Worm (Caenorhabditis elegans) whole organism, L4 larva: ENCODE measurements around the gene Y45F3A.4.
A peak's percentile ranks its signal among the peaks of the same experiment; 100 is the strongest.

ENCODE experiments used
- F37D6.2 ChIP-seq: sonication (generic microtip); optimal IDR thresholded peaks from 2 replicates; lab custom pipeline; 2016; ENCODE audit warnings: mild to moderate bottlenecking, missing genetic modification characterization, missing compliant biosample characterization
- F49E8.2 ChIP-seq: sonication (generic microtip); optimal IDR thresholded peaks from 2 replicates; lab custom pipeline; 2016; ENCODE audit warnings: missing compliant biosample characterization, mild to moderate bottlenecking, missing genetic modification characterization, borderline replicate concordance
- R02D3.7 ChIP-seq: fragments of 150-350 bp; sonication (generic microtip); optimal IDR thresholded peaks from 3 replicates; lab custom pipeline; 2014; ENCODE audit warnings: missing biosample characterization, missing genetic modification characterization
- Y105C5A.15 ChIP-seq: fragments of 200-800 bp; sonication (Bioruptor generic); IDR thresholded peaks from 2 replicates; pipeline ENCODE4 v1.3.6; 2022; ENCODE audit warnings: missing genetic modification characterization, missing compliant biosample characterization
- Y75B8A.6 ChIP-seq: fragments of 200-800 bp; sonication (Bioruptor generic); IDR thresholded peaks from 2 replicates; pipeline ENCODE4 v1.3.6; 2022; ENCODE audit warnings: missing genetic modification reagents, missing genetic modification characterization, missing compliant biosample characterization
- ZK337.2 ChIP-seq: fragments of 200-800 bp; sonication (Bioruptor generic); IDR thresholded peaks from 2 replicates; pipeline ENCODE4 v1.3.6; 2022; ENCODE audit warnings: missing genetic modification reagents, missing genetic modification characterization, missing compliant biosample characterization
- aha-1 ChIP-seq: fragments of 150-350 bp; peaks from one replicate; lab custom pipeline; 2014; ENCODE audit warnings: missing biosample characterization, missing genetic modification characterization
- aly-2 ChIP-seq: sonication (generic microtip); optimal IDR thresholded peaks from 2 replicates; lab custom pipeline; 2018; ENCODE audit warnings: missing biosample characterization, missing genetic modification characterization
- ama-1 ChIP-seq: fragments of 150-350 bp; optimal IDR thresholded peaks from 2 replicates; lab custom pipeline; 2014; ENCODE audit warnings: inconsistent platforms, mixed read lengths
- arid-1 ChIP-seq: fragments of 200-800 bp; sonication (Bioruptor generic); conservative IDR thresholded peaks from 2 replicates; pipeline ENCODE4 v1.3.6; 2022; ENCODE audit warnings: missing genetic modification reagents, missing genetic modification characterization, missing compliant biosample characterization
- ceh-32 ChIP-seq: sonication (generic microtip); optimal IDR thresholded peaks from 2 replicates; lab custom pipeline; 2016; ENCODE audit warnings: mild to moderate bottlenecking, missing genetic modification characterization, missing compliant biosample characterization; ENCODE audit not compliant: poor library complexity
- ceh-62 ChIP-seq: sonication (generic microtip); optimal IDR thresholded peaks from 2 replicates; lab custom pipeline; 2017; ENCODE audit warnings: missing biosample characterization, missing genetic modification characterization
- ceh-82 ChIP-seq: sonication (generic microtip); optimal IDR thresholded peaks from 2 replicates; lab custom pipeline; 2017; ENCODE audit warnings: missing biosample characterization, missing genetic modification characterization
- ctbp-1 ChIP-seq: fragments of 200-800 bp; sonication (Bioruptor generic); IDR thresholded peaks from 2 replicates; pipeline ENCODE4 v1.3.6; 2022; ENCODE audit warnings: missing genetic modification reagents, missing genetic modification characterization, missing compliant biosample characterization
- daf-12 ChIP-seq: fragments of 150-350 bp; optimal IDR thresholded peaks from 2 replicates; lab custom pipeline; 2014; ENCODE audit warnings: missing biosample characterization, missing genetic modification reagents, missing genetic modification characterization
- daf-16 ChIP-seq, 3 experiments: sonication (generic microtip); optimal IDR thresholded peaks; 2 replicates each; lab custom pipeline; 2016 to 2017; ENCODE audit warnings: missing genetic modification characterization in 3 of 3, missing genetic modification reagents in 3 of 3, mild to moderate bottlenecking in 2 of 3, missing compliant biosample characterization in 2 of 3, missing biosample characterization in 1 of 3, moderate library complexity in 1 of 3
- daf-19 ChIP-seq: fragments of 200-800 bp; sonication (Bioruptor generic); conservative IDR thresholded peaks from 2 replicates; pipeline ENCODE4 v1.3.6; 2022; ENCODE audit warnings: missing genetic modification characterization, missing compliant biosample characterization
- daf-8 ChIP-seq: fragments of 200-800 bp; sonication (Bioruptor generic); IDR thresholded peaks from 2 replicates; pipeline ENCODE4 v1.3.6; 2022; ENCODE audit warnings: missing genetic modification characterization, missing compliant biosample characterization
- dmd-6 ChIP-seq: fragments of 200-800 bp; sonication (Bioruptor generic); IDR thresholded peaks from 2 replicates; pipeline ENCODE4 v1.3.6; 2022; ENCODE audit warnings: missing genetic modification reagents, missing genetic modification characterization, missing compliant biosample characterization
- dmd-8 ChIP-seq: fragments of 200-800 bp; sonication (Bioruptor generic); IDR thresholded peaks from 2 replicates; pipeline ENCODE4 v1.3.6; 2022; ENCODE audit warnings: missing genetic modification characterization, missing compliant biosample characterization
- duxl-1 ChIP-seq: sonication (generic microtip); optimal IDR thresholded peaks from 2 replicates; lab custom pipeline; 2016; ENCODE audit warnings: mild to moderate bottlenecking, missing genetic modification characterization, moderate library complexity, missing compliant biosample characterization; ENCODE audit not compliant: poor library complexity
- egl-27 ChIP-seq: sonication (generic microtip); optimal IDR thresholded peaks from 3 replicates; lab custom pipeline; 2017; ENCODE audit warnings: missing biosample characterization, missing genetic modification reagents, missing genetic modification characterization
- fos-1 ChIP-seq: fragments of 150-350 bp; optimal IDR thresholded peaks from 2 replicates; lab custom pipeline; 2014; ENCODE audit warnings: missing biosample characterization, missing genetic modification characterization
- gei-8 ChIP-seq: fragments of 200-800 bp; sonication (Bioruptor generic); optimal IDR thresholded peaks from 2 replicates; lab custom pipeline; 2018; ENCODE audit warnings: mild to moderate bottlenecking, missing genetic modification characterization, missing compliant biosample characterization
- lim-7 ChIP-seq: fragments of 200-800 bp; sonication (Bioruptor generic); IDR thresholded peaks from 2 replicates; pipeline ENCODE4 v1.3.6; 2022; ENCODE audit warnings: missing genetic modification characterization, missing compliant biosample characterization
- lin-13 ChIP-seq: fragments of 150-350 bp; optimal IDR thresholded peaks from 2 replicates; lab custom pipeline; 2014; ENCODE audit warnings: missing biosample characterization, missing genetic modification reagents, missing genetic modification characterization
- lin-15B ChIP-seq: fragments of 150-350 bp; sonication (generic microtip); optimal IDR thresholded peaks from 3 replicates; lab custom pipeline; 2014; ENCODE audit warnings: missing biosample characterization, missing genetic modification characterization
- lin-29 ChIP-seq: fragments of 200-800 bp; sonication (Bioruptor generic); IDR thresholded peaks from 2 replicates; pipeline ENCODE4 v1.3.6; 2022; ENCODE audit warnings: missing genetic modification reagents, missing genetic modification characterization, missing compliant biosample characterization
- lin-38 ChIP-seq: fragments of 200-800 bp; sonication (Bioruptor generic); IDR thresholded peaks from 2 replicates; pipeline ENCODE4 v1.3.6; 2022; ENCODE audit warnings: missing genetic modification reagents, missing genetic modification characterization, missing compliant biosample characterization
- lin-39 ChIP-seq: fragments of 150-350 bp; optimal IDR thresholded peaks from 2 replicates; lab custom pipeline; 2014; ENCODE audit warnings: missing biosample characterization, missing genetic modification reagents, missing genetic modification characterization
- lsy-2 ChIP-seq, 2 experiments: fragments of 150-350 bp in 1 of 2; sonication (generic microtip) in 1 of 2; optimal IDR thresholded peaks; 2 replicates each; lab custom pipeline; 2014 to 2017; ENCODE audit warnings: missing biosample characterization in 2 of 2, missing genetic modification characterization in 2 of 2
- madf-9 ChIP-seq: fragments of 200-800 bp; sonication (Bioruptor generic); conservative IDR thresholded peaks from 2 replicates; pipeline ENCODE4 v1.3.6; 2022; ENCODE audit warnings: missing genetic modification reagents, missing genetic modification characterization, missing compliant biosample characterization
- mdl-1 ChIP-seq, 2 experiments: fragments of 150-350 bp in 1 of 2; sonication (generic microtip) in 1 of 2; optimal IDR thresholded peaks; 2 replicates each; lab custom pipeline; 2014 to 2017; ENCODE audit warnings: missing biosample characterization in 2 of 2, missing genetic modification characterization in 2 of 2
- mep-1 ChIP-seq: fragments of 150-350 bp; sonication (generic microtip); optimal IDR thresholded peaks from 3 replicates; lab custom pipeline; 2014; ENCODE audit warnings: missing biosample characterization, missing genetic modification characterization
- mes-2 ChIP-seq: sonication (generic microtip); optimal IDR thresholded peaks from 2 replicates; lab custom pipeline; 2016; ENCODE audit warnings: missing genotype, mild to moderate bottlenecking, missing genetic modification characterization, missing compliant biosample characterization; ENCODE audit not compliant: poor library complexity, severe bottlenecking
- mxl-3 ChIP-seq: fragments of 200-800 bp; sonication (Bioruptor generic); optimal IDR thresholded peaks from 2 replicates; lab custom pipeline; 2018; ENCODE audit warnings: mild to moderate bottlenecking, missing genetic modification characterization, missing compliant biosample characterization
- nhr-11 ChIP-seq: fragments of 150-350 bp; optimal IDR thresholded peaks from 2 replicates; lab custom pipeline; 2014; ENCODE audit warnings: missing biosample characterization, missing genetic modification characterization
- nhr-111 ChIP-seq: fragments of 200-800 bp; sonication (Bioruptor generic); optimal IDR thresholded peaks from 2 replicates; lab custom pipeline; 2018; ENCODE audit warnings: mild to moderate bottlenecking, missing genetic modification characterization, missing compliant biosample characterization
- nhr-41 ChIP-seq: fragments of 200-800 bp; sonication (Bioruptor generic); IDR thresholded peaks from 2 replicates; pipeline ENCODE4 v1.3.6; 2022; ENCODE audit warnings: missing genetic modification reagents, missing genetic modification characterization, missing compliant biosample characterization
- nhr-77 ChIP-seq: fragments of 150-350 bp; optimal IDR thresholded peaks from 2 replicates; lab custom pipeline; 2014; ENCODE audit warnings: missing biosample characterization, missing genetic modification characterization
- php-3 ChIP-seq: fragments of 200-800 bp; sonication (Bioruptor generic); IDR thresholded peaks from 2 replicates; pipeline ENCODE4 v1.3.6; 2022; ENCODE audit warnings: missing genetic modification reagents, missing genetic modification characterization, missing compliant biosample characterization
- pqm-1 ChIP-seq: sonication (generic microtip); optimal IDR thresholded peaks from 2 replicates; lab custom pipeline; 2017; ENCODE audit warnings: missing biosample characterization, missing genetic modification characterization
- saeg-2 ChIP-seq: fragments of 200-800 bp; sonication (Bioruptor generic); IDR thresholded peaks from 2 replicates; pipeline ENCODE4 v1.3.6; 2022; ENCODE audit warnings: missing genetic modification reagents, missing genetic modification characterization, missing compliant biosample characterization
- set-16 ChIP-seq: fragments of 200-800 bp; sonication (Bioruptor generic); IDR thresholded peaks from 2 replicates; pipeline ENCODE4 v1.3.6; 2022; ENCODE audit warnings: missing genetic modification reagents, missing genetic modification characterization, missing compliant biosample characterization
- skn-1 ChIP-seq: fragments of 150-350 bp; optimal IDR thresholded peaks from 2 replicates; lab custom pipeline; 2014; ENCODE audit warnings: missing biosample characterization, missing genetic modification characterization
- tag-97 ChIP-seq: fragments of 200-800 bp; sonication (Bioruptor generic); IDR thresholded peaks from 2 replicates; pipeline ENCODE4 v1.3.6; 2022; ENCODE audit warnings: missing genetic modification characterization, missing compliant biosample characterization
- zfp-2 ChIP-seq: sonication (generic microtip); optimal IDR thresholded peaks from 2 replicates; lab custom pipeline; 2016; ENCODE audit warnings: mild to moderate bottlenecking, missing genetic modification characterization, missing compliant biosample characterization
- zfp-3 ChIP-seq: fragments of 200-800 bp; sonication (Bioruptor generic); conservative IDR thresholded peaks from 2 replicates; pipeline ENCODE4 v1.3.6; 2022; ENCODE audit warnings: missing genetic modification reagents, missing genetic modification characterization, missing compliant biosample characterization
- ztf-11 ChIP-seq: fragments of 150-350 bp; optimal IDR thresholded peaks from 2 replicates; lab custom pipeline; 2014; ENCODE audit warnings: missing biosample characterization, missing genetic modification characterization
- ztf-7 ChIP-seq: fragments of 150-350 bp; optimal IDR thresholded peaks from 2 replicates; lab custom pipeline; 2014; ENCODE audit warnings: missing biosample characterization, missing genetic modification characterization

The Y45F3A.4 gene

ce11 chrIII:10534191-10534590 lies 41.0 kb downstream of the Y45F3A.4 start (continued):
- TF ChIP-seq aha-1 (tag; lab: Kevin White, UChicago): peak; percentile 45
- no peak for TF ChIP-seq lin-39 (tag; lab: Kevin White, UChicago)
- TF ChIP-seq madf-9 (GFP tag; lab: Robert Waterston, UW): peak; percentile 52; the same call in 1 of the 2 replicates
- TF ChIP-seq php-3 (GFP tag; lab: Robert Waterston, UW): peak; percentile 82
- no peak for TF ChIP-seq nhr-111 (GFP tag; lab: Kevin White, UChicago)
- peak; percentile 62; the same call in 1 of the 2 replicates for TF ChIP-seq ctbp-1 (GFP tag; lab: Robert Waterston, UW)
- TF ChIP-seq pqm-1: peak; percentile 35
- no peak for TF ChIP-seq tag-97 (GFP tag; lab: Robert Waterston, UW)
- TF ChIP-seq ceh-62 (tag; lab: Kevin White, UChicago): no peak
- TF ChIP-seq duxl-1 (tag; lab: Kevin White, UChicago): no peak
- TF ChIP-seq lin-13 (GFP tag; lab: Kevin White, UChicago): peak; percentile 34
- no peak for TF ChIP-seq F37D6.2 (tag; lab: Kevin White, UChicago)
- TF ChIP-seq F49E8.2 (tag; lab: Kevin White, UChicago): no peak
- no peak for TF ChIP-seq daf-12 (tag; lab: Kevin White, UChicago)
- peak; percentile 28 for TF ChIP-seq nhr-77 (tag; lab: Kevin White, UChicago)
- TF ChIP-seq dmd-6 (GFP tag; lab: Robert Waterston, UW): peak; percentile 95
- TF ChIP-seq mep-1 (tag; lab: Kevin White, UChicago): peak; percentile 30
- TF ChIP-seq mes-2 (tag; lab: Kevin White, UChicago): peak; percentile 43
- peak; percentile 64; the same call in 1 of the 2 replicates for TF ChIP-seq arid-1 (GFP tag; lab: Robert Waterston, UW)
- no peak for TF ChIP-seq fos-1

ce11 chrIII:10533310-10533709 lies 41.9 kb downstream of the Y45F3A.4 start:
- no peak for TF ChIP-seq lin-29 (GFP tag; lab: Robert Waterston, UW)
- TF ChIP-seq lim-7 (GFP tag; lab: Robert Waterston, UW): no peak
- TF ChIP-seq gei-8 (GFP tag; lab: Kevin White, UChicago): no peak
- TF ChIP-seq ceh-82 (tag; lab: Kevin White, UChicago): no peak
- TF ChIP-seq lsy-2 (tag; optimal IDR thresholded peaks at IDR 0.05; lab: Kevin White, UChicago): peak in 1 of 2 experiments; percentile 38
- no peak for TF ChIP-seq zfp-2 (tag; lab: Kevin White, UChicago)
- no peak for TF ChIP-seq dmd-8
- no peak for TF ChIP-seq ama-1
- TF ChIP-seq Y75B8A.6: no peak
- no peak for TF ChIP-seq ZK337.2 (GFP tag; lab: Robert Waterston, UW)
- peak; percentile 48 for TF ChIP-seq php-3 (GFP tag; lab: Robert Waterston, UW)
- TF ChIP-seq skn-1: no peak
- TF ChIP-seq R02D3.7 (tag; lab: Kevin White, UChicago): no peak
- no peak for TF ChIP-seq nhr-11 (tag; lab: Kevin White, UChicago)
- no peak for TF ChIP-seq Y105C5A.15
- peak in 1 of 2 experiments; percentile 35 for TF ChIP-seq daf-16 (GFP tag; optimal IDR thresholded peaks at IDR 0.05; lab: Kevin White, UChicago)
- TF ChIP-seq daf-16 (tag; optimal IDR thresholded peaks at IDR 0.05; lab: Kevin White, UChicago): peak; percentile 87
- no peak for TF ChIP-seq daf-19 (GFP tag; lab: Robert Waterston, UW)
- no peak for TF ChIP-seq set-16
- peak; percentile 11; the same call in 1 of the 2 replicates for TF ChIP-seq nhr-41
- peak; percentile 10 to 85 for TF ChIP-seq mdl-1 (tag; optimal IDR thresholded peaks at IDR 0.05; lab: Kevin White, UChicago)
- no peak for TF ChIP-seq egl-27 (tag; lab: Kevin White, UChicago)
- no peak for TF ChIP-seq tag-97 (GFP tag; lab: Robert Waterston, UW)
- TF ChIP-seq aly-2 (tag; lab: Kevin White, UChicago): no peak
- peak; percentile 6 for TF ChIP-seq ztf-7 (tag; lab: Kevin White, UChicago)
- no peak for TF ChIP-seq F49E8.2 (tag; lab: Kevin White, UChicago)
- no peak for TF ChIP-seq saeg-2 (GFP tag; lab: Robert Waterston, UW)
- TF ChIP-seq mxl-3 (GFP tag; lab: Kevin White, UChicago): peak; percentile 87
- no peak for TF ChIP-seq zfp-3 (GFP tag; lab: Robert Waterston, UW)
- 0 out of 2 replicates have a peak, but pooled peaks have one; percentile 8 for TF ChIP-seq lin-38 (GFP tag; lab: Robert Waterston, UW)
- TF ChIP-seq lin-39 (tag; lab: Kevin White, UChicago): no peak
- no peak for TF ChIP-seq lin-15B (tag; lab: Kevin White, UChicago)
- no peak for TF ChIP-seq ztf-11 (tag; lab: Kevin White, UChicago)
- no peak for TF ChIP-seq daf-8 (GFP tag; lab: Robert Waterston, UW)
- no peak for TF ChIP-seq ceh-32 (tag; lab: Kevin White, UChicago)
- peak; percentile 94 for TF ChIP-seq dmd-6 (GFP tag; lab: Robert Waterston, UW)
